Worm (Caenorhabditis elegans): ENCODE data around the gene C02H6.3.
"Not testable (repeated sequence)": the region's sequence is repeated elsewhere in the genome, so short reads cannot be mapped to it uniquely, and the experiment has no call there.

The C02H6.3 gene

DNA sequence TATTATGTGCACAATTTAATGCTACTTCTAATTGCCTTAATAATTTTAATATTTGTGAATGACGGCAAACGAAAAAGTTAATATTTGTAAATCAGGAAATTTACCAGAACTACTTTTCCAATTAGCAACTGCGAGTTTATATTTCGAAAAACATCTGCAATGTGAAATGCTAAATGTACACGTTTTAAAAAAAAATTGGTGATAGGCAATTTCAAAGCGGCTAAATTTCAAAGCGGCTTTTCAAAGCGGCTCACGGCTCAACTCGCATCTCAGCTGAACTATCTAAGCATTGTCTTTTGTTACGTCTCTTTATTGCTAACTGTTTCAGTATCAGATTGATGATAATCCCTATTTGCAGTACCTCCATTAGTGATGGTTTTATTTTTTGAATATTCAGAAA lies 47.8 kb downstream of the C02H6.3 start, which contains the start of gene srh-187:
TSS of gene srh-187 (minus strand) at position 101 of the 400 bp plus-strand sequence.
- TF ChIP-seq ets-7 (tag; optimal IDR thresholded peaks at IDR 0.05) (no peak), hmg-4 (GFP tag; optimal IDR thresholded peaks at IDR 0.05) (no peak), tbx-37 (GFP tag; conservative IDR thresholded peaks at IDR 0.05) (no peak), hmbx-1 (tag; optimal IDR thresholded peaks at IDR 0.05) (no peak)

DNA sequence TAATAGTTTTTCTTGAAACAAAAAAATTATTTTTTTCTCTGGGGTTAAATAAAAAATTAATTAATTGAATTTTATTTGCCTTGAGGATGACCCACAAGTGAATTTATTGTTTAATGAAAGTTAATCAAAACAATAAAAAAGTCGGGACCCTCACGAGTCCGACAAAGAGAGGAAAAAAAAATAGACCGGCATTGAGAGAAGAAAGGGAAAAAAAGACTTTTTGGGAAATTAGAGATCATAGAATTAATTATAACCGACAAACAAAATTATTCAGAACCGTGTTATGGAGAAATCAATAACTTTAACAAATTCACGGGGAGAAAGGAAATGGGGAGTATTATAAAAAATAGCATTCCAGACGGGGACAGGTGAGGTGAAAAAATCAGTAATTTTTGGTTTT lies 50.4 kb downstream of the C02H6.3 start, which contains the start of gene F10G2.7:
TSS of gene F10G2.7 (minus strand) at position 101 of the 400 bp plus-strand sequence.
- TF ChIP-seq sea-1 (GFP tag; conservative IDR thresholded peaks at IDR 0.05); F13C5.2 (tag; optimal IDR thresholded peaks at IDR 0.05); aly-1 (tag; optimal IDR thresholded peaks at IDR 0.05): not testable (repeated sequence)

Measured in whole organism, early embryonic.